Worm (Caenorhabditis elegans): ENCODE data around the gene R06B10.7.

DNA sequence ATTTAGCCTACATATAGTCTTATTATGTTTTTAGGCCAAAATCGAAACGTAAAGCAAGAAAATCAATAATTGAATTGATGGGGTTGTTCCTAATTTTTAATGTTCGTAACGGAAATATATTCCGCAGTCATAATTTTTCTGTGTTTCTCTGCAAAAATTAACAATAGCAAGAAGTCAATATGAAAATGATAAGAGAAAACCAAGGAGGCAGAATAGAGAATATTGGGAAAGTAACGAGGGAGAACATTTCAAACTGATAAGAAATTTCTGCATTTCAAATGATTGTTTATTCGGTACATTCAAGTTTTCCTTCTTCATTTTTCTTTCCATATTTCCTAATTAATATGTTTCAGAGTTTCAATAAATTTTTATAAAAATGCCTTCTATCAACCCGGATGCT lies 45.2 kb downstream of the R06B10.7 start, which contains the start of gene fbxa-54:
- TF ChIP-seq ref-1 (GFP tag; conservative IDR thresholded peaks at IDR 0.05): no peak
- TF ChIP-seq ztf-23 (GFP tag; IDR thresholded peaks at IDR 0.05): no peak
- no peak for TF ChIP-seq flt-1 (GFP tag; IDR thresholded peaks at IDR 0.05)
- TF ChIP-seq med-1 (GFP tag; optimal IDR thresholded peaks at IDR 0.05; ENCODE audit: insufficient read depth): no peak
- TF ChIP-seq T22C8.4 (GFP tag; IDR thresholded peaks at IDR 0.05): no peak
- TF ChIP-seq ztf-29 (GFP tag; IDR thresholded peaks at IDR 0.05): no peak
- TF ChIP-seq cog-1 (tag; optimal IDR thresholded peaks at IDR 0.05): no peak
